Worm (Caenorhabditis elegans) whole organism, L2 larva: ENCODE results near the gene C18H9.5.

Experiments
- F13H6.1 ChIP-seq: sonication (generic microtip); optimal IDR thresholded peaks from 2 replicates; lab custom pipeline; 2016; ENCODE audit warnings: missing genetic modification characterization, missing compliant biosample characterization
- R02D3.7 ChIP-seq: fragments of 150-350 bp; optimal IDR thresholded peaks from 2 replicates; lab custom pipeline; 2014; ENCODE audit warnings: missing biosample characterization, missing genetic modification characterization
- alr-1 ChIP-seq: fragments of 150-350 bp; optimal IDR thresholded peaks from 2 replicates; lab custom pipeline; 2014; ENCODE audit warnings: missing biosample characterization, missing genetic modification characterization
- ama-1 ChIP-seq: fragments of 150-350 bp; optimal IDR thresholded peaks from 2 replicates; lab custom pipeline; 2018; ENCODE audit warnings: inconsistent platforms
- elt-3 ChIP-seq: sonication (generic microtip); optimal IDR thresholded peaks from 2 replicates; lab custom pipeline; 2017; ENCODE audit warnings: missing biosample characterization, missing genetic modification characterization
- lin-13 ChIP-seq: fragments of 150-350 bp; optimal IDR thresholded peaks from 2 replicates; lab custom pipeline; 2014; ENCODE audit warnings: missing biosample characterization, missing genetic modification reagents, missing genetic modification characterization
- lin-39 ChIP-seq: fragments of 150-350 bp; optimal IDR thresholded peaks from 2 replicates; lab custom pipeline; 2014; ENCODE audit warnings: missing biosample characterization, missing genetic modification reagents, missing genetic modification characterization
- nhr-21 ChIP-seq: fragments of 150-350 bp; optimal IDR thresholded peaks from 2 replicates; lab custom pipeline; 2014; ENCODE audit warnings: missing biosample characterization, missing genetic modification characterization
- nhr-25 ChIP-seq: fragments of 150-350 bp; sonication (generic microtip); optimal IDR thresholded peaks from 3 replicates; lab custom pipeline; 2014; ENCODE audit warnings: missing biosample characterization, missing genetic modification characterization

The C18H9.5 gene

ce11 chrII:6649026-6649425 is 46.3 kb downstream of the C18H9.5 start, which contains the start of gene oig-8:
Gene oig-8, minus strand, starts transcription at chrII:6649126.
- TF ChIP-seq lin-39 (tag; lab: Kevin White, UChicago) (no peak), ama-1 (lab: Kevin White, UChicago) (no peak), elt-3 (tag; lab: Kevin White, UChicago) (no peak), lin-13 (GFP tag; lab: Kevin White, UChicago) (no peak)

ce11 chrII:6646903-6647302 is 48.5 kb downstream of the C18H9.5 start:
- TF ChIP-seq alr-1 (tag; lab: Kevin White, UChicago) (no peak), F13H6.1 (tag; lab: Kevin White, UChicago) (no peak), ama-1 (lab: Kevin White, UChicago) (no peak), nhr-25 (no peak), nhr-21 (no peak), R02D3.7 (no peak)
